Fruit fly (Drosophila melanogaster) whole organism, embryonic: ENCODE results near the gene aralar1.

ENCODE experiments used
- B-H2 ChIP-seq: fragments of 200-800 bp; sonication (Bioruptor generic); optimal IDR thresholded peaks from 2 replicates; lab custom pipeline; 2018; ENCODE audit warnings: missing biosample characterization, mild to moderate bottlenecking, missing genetic modification characterization
- Bdp1 ChIP-seq: fragments of 200-800 bp; sonication (Bioruptor generic); optimal IDR thresholded peaks from 3 replicates; lab custom pipeline; 2016; ENCODE audit warnings: missing biosample characterization, missing genetic modification characterization
- CG1024 ChIP-seq: fragments of 200-800 bp; sonication (Bioruptor generic); IDR thresholded peaks from 2 replicates; pipeline ENCODE4 v1.3.6; 2022; ENCODE audit warnings: missing biosample characterization, missing genetic modification characterization
- CG11456 ChIP-seq: fragments of 200-800 bp; sonication (Bioruptor generic); IDR thresholded peaks from 3 replicates; pipeline ENCODE4 v1.3.6; 2022; ENCODE audit warnings: missing biosample characterization, missing genetic modification characterization
- CG11695 ChIP-seq: fragments of 200-800 bp; sonication (Bioruptor generic); IDR thresholded peaks from 3 replicates; pipeline ENCODE4 v1.3.6; 2022; ENCODE audit warnings: missing biosample characterization, missing genetic modification characterization
- CG12071 ChIP-seq: fragments of 200-800 bp; sonication (Bioruptor generic); optimal IDR thresholded peaks from 3 replicates; lab custom pipeline; 2018; ENCODE audit warnings: missing biosample characterization, mild to moderate bottlenecking, missing genetic modification characterization
- CG12104 ChIP-seq: fragments of 200-800 bp; sonication (Bioruptor generic); optimal IDR thresholded peaks from 3 replicates; lab custom pipeline; 2016; ENCODE audit warnings: missing biosample characterization, missing genetic modification characterization
- CG1529 ChIP-seq: fragments of 200-800 bp; sonication (Bioruptor generic); optimal IDR thresholded peaks from 3 replicates; lab custom pipeline; 2018; ENCODE audit warnings: missing biosample characterization, missing genetic modification characterization
- CG15601 ChIP-seq: fragments of 200-800 bp; sonication (Bioruptor generic); optimal IDR thresholded peaks from 3 replicates; lab custom pipeline; 2019; ENCODE audit warnings: missing biosample characterization, mild to moderate bottlenecking, missing genetic modification characterization, moderate library complexity
- CG17186 ChIP-seq: fragments of 200-800 bp; sonication (Bioruptor generic); optimal IDR thresholded peaks from 3 replicates; lab custom pipeline; 2017; ENCODE audit warnings: missing biosample characterization, missing genetic modification reagents, missing genetic modification characterization
- CG17802 ChIP-seq: fragments of 200-800 bp; sonication (Bioruptor generic); optimal IDR thresholded peaks from 2 replicates; lab custom pipeline; 2018; ENCODE audit warnings: missing biosample characterization, mild to moderate bottlenecking, missing genetic modification characterization, moderate library complexity
- CG18619 ChIP-seq: fragments of 200-800 bp; sonication (Bioruptor generic); optimal IDR thresholded peaks from 3 replicates; lab custom pipeline; 2017; ENCODE audit warnings: missing biosample characterization, mild to moderate bottlenecking, missing genetic modification characterization
- CG18764 ChIP-seq: fragments of 200-800 bp; sonication (Bioruptor generic); optimal IDR thresholded peaks from 3 replicates; lab custom pipeline; 2016; ENCODE audit warnings: missing biosample characterization, missing genetic modification characterization
- CG2120 ChIP-seq: fragments of 200-800 bp; sonication (Bioruptor generic); optimal IDR thresholded peaks from 3 replicates; lab custom pipeline; 2016; ENCODE audit warnings: missing biosample characterization, missing genetic modification characterization
- CG3726 ChIP-seq: fragments of 200-800 bp; sonication (Bioruptor generic); IDR thresholded peaks from 3 replicates; pipeline ENCODE4, ENCODE4 v1.3.6; 2022; ENCODE audit warnings: missing biosample characterization, missing genetic modification characterization
- CG3838 ChIP-seq: fragments of 200-800 bp; sonication (Bioruptor generic); optimal IDR thresholded peaks from 3 replicates; lab custom pipeline; 2016; ENCODE audit warnings: missing biosample characterization, missing genetic modification characterization
- CG3995 ChIP-seq: fragments of 200-800 bp; sonication (Bioruptor generic); optimal IDR thresholded peaks from 3 replicates; lab custom pipeline; 2016; ENCODE audit warnings: missing biosample characterization, missing genetic modification characterization
- CG42726 ChIP-seq: fragments of 200-800 bp; sonication (Bioruptor generic); IDR thresholded peaks from 2 replicates; pipeline ENCODE4 v1.3.6; 2022; ENCODE audit warnings: missing biosample characterization, missing genetic modification characterization; ENCODE audit not compliant: partially characterized antibody
- CG4328 ChIP-seq: fragments of 200-800 bp; sonication (Bioruptor generic); optimal IDR thresholded peaks from 3 replicates; lab custom pipeline; 2017; ENCODE audit warnings: missing biosample characterization, missing genetic modification reagents, missing genetic modification characterization
- CG8388 ChIP-seq: fragments of 200-800 bp; sonication (Bioruptor generic); optimal IDR thresholded peaks from 2 replicates; lab custom pipeline; 2019; ENCODE audit warnings: missing biosample characterization, mild to moderate bottlenecking, missing genetic modification characterization, moderate library complexity
- Chrac-16 ChIP-seq: fragments of 200-800 bp; sonication (Bioruptor generic); optimal IDR thresholded peaks from 3 replicates; lab custom pipeline; 2016; ENCODE audit warnings: missing biosample characterization, missing genetic modification characterization
- CrebB ChIP-seq: fragments of 200-800 bp; sonication (Bioruptor generic); optimal IDR thresholded peaks from 3 replicates; lab custom pipeline; 2018; ENCODE audit warnings: missing biosample characterization, mild to moderate bottlenecking, missing genetic modification characterization
- E2f2 ChIP-seq: fragments of 200-800 bp; sonication (Bioruptor generic); IDR thresholded peaks from 2 replicates; pipeline ENCODE4 v1.3.6; 2022; ENCODE audit warnings: missing biosample characterization, missing genetic modification characterization
- Hand ChIP-seq: fragments of 200-800 bp; sonication (Bioruptor generic); optimal IDR thresholded peaks from 2 replicates; lab custom pipeline; 2017; ENCODE audit warnings: mild to moderate bottlenecking, missing biosample characterization, missing genetic modification reagents, missing genetic modification characterization
- Hr78 ChIP-seq, 2 experiments: fragments of 200-800 bp in 1 of 2; fragments of >200 bp in 1 of 2; sonication (Bioruptor generic) in 1 of 2; optimal IDR thresholded peaks; 2 replicates each; lab custom pipeline; 2017 to 2019; ENCODE audit warnings: missing biosample characterization in 2 of 2, missing genetic modification characterization in 2 of 2, mild to moderate bottlenecking in 1 of 2, moderate library complexity in 1 of 2
- Mad ChIP-seq: fragments of 200-800 bp; sonication (Bioruptor generic); optimal IDR thresholded peaks from 2 replicates; lab custom pipeline; 2016; ENCODE audit warnings: missing biosample characterization, missing genetic modification characterization
- Meics ChIP-seq: fragments of 200-800 bp; sonication (Bioruptor generic); optimal IDR thresholded peaks from 2 replicates; lab custom pipeline; 2017; ENCODE audit warnings: missing biosample characterization, mild to moderate bottlenecking, missing genetic modification characterization
- NC2β ChIP-seq: fragments of 200-800 bp; sonication (Bioruptor generic); optimal IDR thresholded peaks from 2 replicates; lab custom pipeline; 2016; ENCODE audit warnings: missing biosample characterization, missing genetic modification characterization
- Oli ChIP-seq: fragments of 200-800 bp; sonication (Bioruptor generic); optimal IDR thresholded peaks from 2 replicates; lab custom pipeline; 2018; ENCODE audit warnings: missing biosample characterization, mild to moderate bottlenecking, missing genetic modification characterization, moderate library complexity
- Taf1 ChIP-seq: fragments of 200-800 bp; sonication (Bioruptor generic); IDR thresholded peaks from 2 replicates; pipeline ENCODE4 v1.3.6; 2022; ENCODE audit warnings: missing biosample characterization, missing genetic modification characterization
- Xbp1 ChIP-seq: fragments of 200-800 bp; sonication (Bioruptor generic); optimal IDR thresholded peaks from 3 replicates; lab custom pipeline; 2016; ENCODE audit warnings: missing biosample characterization, mild to moderate bottlenecking, missing genetic modification characterization
- bigmax ChIP-seq: fragments of 200-800 bp; sonication (Bioruptor generic); optimal IDR thresholded peaks from 2 replicates; lab custom pipeline; 2018; ENCODE audit warnings: missing biosample characterization, mild to moderate bottlenecking, missing genetic modification characterization
- cwo ChIP-seq: fragments of 200-800 bp; sonication (Bioruptor generic); optimal IDR thresholded peaks from 3 replicates; lab custom pipeline; 2017; ENCODE audit warnings: missing biosample characterization, missing genetic modification characterization, mild to moderate bottlenecking, moderate library complexity, missing genetic modification reagents
- dan ChIP-seq: fragments of 200-800 bp; sonication (Bioruptor generic); IDR thresholded peaks from 2 replicates; pipeline ENCODE4 v1.3.6; 2022; ENCODE audit warnings: missing biosample characterization, missing genetic modification characterization
- exex ChIP-seq: fragments of 200-800 bp; sonication (Bioruptor generic); optimal IDR thresholded peaks from 4 replicates; lab custom pipeline; 2018; ENCODE audit warnings: missing biosample characterization, mild to moderate bottlenecking, missing genetic modification characterization, moderate library complexity
- gfzf ChIP-seq: fragments of 200-800 bp; sonication (Bioruptor generic); optimal IDR thresholded peaks from 2 replicates; lab custom pipeline; 2016; ENCODE audit warnings: missing biosample characterization, mild to moderate bottlenecking, missing genetic modification characterization, moderate library complexity
- grau ChIP-seq: fragments of 200-800 bp; optimal IDR thresholded peaks from 3 replicates; lab custom pipeline; 2019; ENCODE audit warnings: missing biosample characterization, mild to moderate bottlenecking, missing genetic modification characterization, moderate library complexity
- jing ChIP-seq: fragments of 200-800 bp; sonication (Bioruptor generic); optimal IDR thresholded peaks from 2 replicates; lab custom pipeline; 2018; ENCODE audit warnings: missing biosample characterization, mild to moderate bottlenecking, missing genetic modification characterization
- kah ChIP-seq: fragments of 200-800 bp; sonication (Bioruptor generic); optimal IDR thresholded peaks from 2 replicates; lab custom pipeline; 2018; ENCODE audit warnings: missing biosample characterization, mild to moderate bottlenecking, missing genetic modification characterization
- onecut ChIP-seq: fragments of 200-800 bp; sonication (Bioruptor generic); IDR thresholded peaks from 2 replicates; pipeline ENCODE4 v1.3.6; 2022; ENCODE audit warnings: missing biosample characterization, missing genetic modification characterization
- org-1 ChIP-seq: fragments of 200-800 bp; sonication (Bioruptor generic); optimal IDR thresholded peaks from 2 replicates; lab custom pipeline; 2017; ENCODE audit warnings: missing biosample characterization, missing genetic modification characterization
- row ChIP-seq: fragments of 200-800 bp; sonication (Bioruptor generic); IDR thresholded peaks from 3 replicates; pipeline ENCODE4 v1.3.6; 2022; ENCODE audit warnings: missing biosample characterization, missing genetic modification characterization
- sob ChIP-seq: fragments of 200-800 bp; sonication (Bioruptor generic); IDR thresholded peaks from 2 replicates; pipeline ENCODE4 v1.3.6; 2022; ENCODE audit warnings: missing biosample characterization, missing genetic modification characterization
- sr ChIP-seq: fragments of 200-800 bp; sonication (Bioruptor generic); IDR thresholded peaks from 3 replicates; pipeline ENCODE4 v1.3.6; 2022; ENCODE audit warnings: missing biosample characterization, missing genetic modification characterization
- tna ChIP-seq: fragments of 200-800 bp; sonication (Bioruptor generic); IDR thresholded peaks from 2 replicates; pipeline ENCODE4 v1.3.6; 2022; ENCODE audit warnings: missing biosample characterization, missing genetic modification characterization; ENCODE audit not compliant: partially characterized antibody
- trem ChIP-seq: fragments of 200-800 bp; optimal IDR thresholded peaks from 3 replicates; lab custom pipeline; 2019; ENCODE audit warnings: missing biosample characterization, mild to moderate bottlenecking, missing genetic modification characterization, moderate library complexity
- tup ChIP-seq: fragments of 200-800 bp; sonication (Bioruptor generic); optimal IDR thresholded peaks from 2 replicates; lab custom pipeline; 2016; ENCODE audit warnings: missing biosample characterization, mild to moderate bottlenecking, missing genetic modification characterization, moderate library complexity
- usp ChIP-seq: fragments of >200 bp; optimal IDR thresholded peaks from 2 replicates; lab custom pipeline; 2017; ENCODE audit warnings: missing biosample characterization, missing genetic modification characterization
- vfl ChIP-seq: fragments of 200-800 bp; sonication (Bioruptor generic); optimal IDR thresholded peaks from 2 replicates; lab custom pipeline; 2016; ENCODE audit warnings: missing biosample characterization, missing genetic modification characterization
- yki ChIP-seq: fragments of >200 bp; optimal IDR thresholded peaks from 3 replicates; lab custom pipeline; 2018
- zen2 ChIP-seq: fragments of 200-800 bp; sonication (Bioruptor generic); IDR thresholded peaks from 3 replicates; pipeline ENCODE4 v1.3.6; 2022; ENCODE audit warnings: missing biosample characterization, missing genetic modification characterization; ENCODE audit not compliant: partially characterized antibody

The aralar1 gene

dm6 chr3R:30425622-30426021 is 30.0 kb downstream of the aralar1 start:
- no peak for TF ChIP-seq E2f2
- 0 out of 2 replicates have a peak, but pooled peaks have one; percentile 4 for TF ChIP-seq CG42726 (GFP tag; lab: Robert Waterston, UW)
- TF ChIP-seq CG17186 (GFP tag; lab: Kevin White, UChicago) = no peak
- no peak for TF ChIP-seq gfzf (GFP tag; lab: Kevin White, UChicago)
- no peak for TF ChIP-seq yki (lab: Kevin White, UChicago)
- TF ChIP-seq sob (GFP tag; lab: Robert Waterston, UW) = no peak
- peak; percentile 19 for TF ChIP-seq CG8388 (GFP tag; lab: Kevin White, UChicago)
- TF ChIP-seq CG11695 (GFP tag; lab: Robert Waterston, UW) = no peak
- peak; percentile 10 for TF ChIP-seq exex
- no peak for TF ChIP-seq tup (GFP tag; lab: Kevin White, UChicago)
- TF ChIP-seq CG1529 (GFP tag; lab: Kevin White, UChicago) = no peak
- peak; percentile 72 for TF ChIP-seq CG3995 (GFP tag; lab: Kevin White, UChicago)
- no peak for TF ChIP-seq CG3726 (GFP tag; lab: Robert Waterston, UW)
- TF ChIP-seq grau (tag; lab: Kevin White, UChicago) = no peak
- no peak for TF ChIP-seq dan (GFP tag; lab: Robert Waterston, UW)
- TF ChIP-seq cwo (GFP tag; lab: Kevin White, UChicago) = peak; percentile 78
- TF ChIP-seq sr = no peak
- TF ChIP-seq CG4328 (GFP tag; lab: Kevin White, UChicago) = no peak
- peak; percentile 17; the same call in 1 of the 3 replicates for TF ChIP-seq row (GFP tag; lab: Robert Waterston, UW)
- TF ChIP-seq onecut (GFP tag; lab: Robert Waterston, UW) = no peak

dm6 chr3R:30424993-30425392 is 30.7 kb downstream of the aralar1 start, which contains the start of gene CG15536:
Gene CG15536 (minus strand): TSS chr3R:30425162.
- TF ChIP-seq bigmax (GFP tag; lab: Kevin White, UChicago) = no peak
- no peak for TF ChIP-seq CG15601 (tag; lab: Kevin White, UChicago)
- TF ChIP-seq Chrac-16 = no peak
- TF ChIP-seq CG18764 (GFP tag; lab: Kevin White, UChicago) = no peak
- TF ChIP-seq CrebB (tag; lab: Kevin White, UChicago) = no peak
- TF ChIP-seq Xbp1 (GFP tag; lab: Kevin White, UChicago) = peak; percentile 7
- no peak for TF ChIP-seq CG11456
- TF ChIP-seq zen2 (GFP tag; lab: Robert Waterston, UW) = peak; percentile 15; the same call in 2 of the 3 replicates
- TF ChIP-seq CG2120 = no peak
- no peak for TF ChIP-seq kah (GFP tag; lab: Kevin White, UChicago)
- TF ChIP-seq vfl = no peak
- TF ChIP-seq Hand (GFP tag; lab: Kevin White, UChicago) = no peak
- TF ChIP-seq CG18619 (GFP tag; lab: Kevin White, UChicago) = no peak
- no peak for TF ChIP-seq CG17802 (tag; lab: Kevin White, UChicago)
- peak; percentile 49; the same call in 1 of the 2 replicates for TF ChIP-seq tna (GFP tag; lab: Robert Waterston, UW)
- no peak for TF ChIP-seq NC2β (GFP tag; lab: Kevin White, UChicago)
- TF ChIP-seq org-1 (GFP tag; lab: Kevin White, UChicago) = no peak
- TF ChIP-seq B-H2 (GFP tag; lab: Kevin White, UChicago) = peak; percentile 21
- no peak for TF ChIP-seq Bdp1 (GFP tag; lab: Kevin White, UChicago)
- TF ChIP-seq CG12104 (GFP tag; lab: Kevin White, UChicago) = no peak
- TF ChIP-seq CG1024 (GFP tag; lab: Robert Waterston, UW) = no peak
- no peak for TF ChIP-seq Oli (tag; lab: Kevin White, UChicago)
- TF ChIP-seq Mad (GFP tag; lab: Kevin White, UChicago) = no peak
- TF ChIP-seq usp (GFP tag; lab: Kevin White, UChicago) = no peak
- no peak for TF ChIP-seq jing
- no peak for TF ChIP-seq Meics (GFP tag; lab: Kevin White, UChicago)
- TF ChIP-seq trem (tag; lab: Kevin White, UChicago) = peak; percentile 47
- TF ChIP-seq Hr78 (GFP tag; optimal IDR thresholded peaks at IDR 0.05; lab: Kevin White, UChicago) = no peak
- TF ChIP-seq CG12071 (GFP tag; lab: Kevin White, UChicago) = no peak
- TF ChIP-seq Taf1 (GFP tag; lab: Robert Waterston, UW) = no peak
- TF ChIP-seq CG3838 (GFP tag; lab: Kevin White, UChicago) = no peak
